Worm (Caenorhabditis elegans) whole organism, L2 larva: ENCODE data around the gene F53F8.3.

Source experiments
- C34F6.9 ChIP-seq: fragments of 150-350 bp; optimal IDR thresholded peaks from 2 replicates; lab custom pipeline; 2014; ENCODE audit warnings: missing biosample characterization, missing genetic modification characterization
- Y55F3AM.14 ChIP-seq: fragments of 200-800 bp; sonication (Bioruptor generic); optimal IDR thresholded peaks from 2 replicates; lab custom pipeline; 2018; ENCODE audit warnings: mild to moderate bottlenecking, missing genetic modification characterization, missing compliant biosample characterization
- alr-1 ChIP-seq: fragments of 150-350 bp; optimal IDR thresholded peaks from 2 replicates; lab custom pipeline; 2014; ENCODE audit warnings: missing biosample characterization, missing genetic modification characterization
- aly-2 ChIP-seq: fragments of 150-350 bp; optimal IDR thresholded peaks from 2 replicates; lab custom pipeline; 2014; ENCODE audit warnings: missing biosample characterization, missing genetic modification characterization
- ama-1 ChIP-seq: fragments of 150-350 bp; optimal IDR thresholded peaks from 2 replicates; lab custom pipeline; 2018; ENCODE audit warnings: inconsistent platforms
- blmp-1 ChIP-seq: sonication (generic microtip); optimal IDR thresholded peaks from 2 replicates; lab custom pipeline; 2017; ENCODE audit warnings: missing genetic modification characterization, mild to moderate bottlenecking, missing compliant biosample characterization, antibody characterized with exemption, moderate library complexity; ENCODE audit not compliant: insufficient read depth
- ceh-82 ChIP-seq: fragments of 150-350 bp; optimal IDR thresholded peaks from 2 replicates; lab custom pipeline; 2014; ENCODE audit warnings: missing biosample characterization, missing genetic modification characterization
- crh-2 ChIP-seq: sonication (generic microtip); optimal IDR thresholded peaks from 2 replicates; lab custom pipeline; 2017; ENCODE audit warnings: missing biosample characterization, missing genetic modification characterization
- dmd-4 ChIP-seq: sonication (generic microtip); optimal IDR thresholded peaks from 2 replicates; lab custom pipeline; 2017; ENCODE audit warnings: missing biosample characterization, missing genetic modification characterization
- egl-27 ChIP-seq: sonication (generic microtip); optimal IDR thresholded peaks from 3 replicates; lab custom pipeline; 2017; ENCODE audit warnings: missing biosample characterization, missing genetic modification reagents, missing genetic modification characterization
- elt-1 ChIP-seq: fragments of 150-350 bp; optimal IDR thresholded peaks from 2 replicates; lab custom pipeline; 2014; ENCODE audit warnings: missing biosample characterization, missing genetic modification characterization
- elt-3 ChIP-seq: sonication (generic microtip); optimal IDR thresholded peaks from 2 replicates; lab custom pipeline; 2017; ENCODE audit warnings: missing biosample characterization, missing genetic modification characterization
- fos-1 ChIP-seq: fragments of 150-350 bp; optimal IDR thresholded peaks from 2 replicates; lab custom pipeline; 2014; ENCODE audit warnings: missing biosample characterization, missing genetic modification characterization
- gmeb-1 ChIP-seq: fragments of 150-350 bp; optimal IDR thresholded peaks from 2 replicates; lab custom pipeline; 2014; ENCODE audit warnings: missing biosample characterization, missing genetic modification characterization
- lin-11 ChIP-seq: fragments of 150-350 bp; sonication (generic microtip); optimal IDR thresholded peaks from 2 replicates; lab custom pipeline; 2014; ENCODE audit warnings: missing biosample characterization, missing genetic modification characterization, inconsistent platforms, mixed read lengths
- lin-39 ChIP-seq: fragments of 150-350 bp; optimal IDR thresholded peaks from 2 replicates; lab custom pipeline; 2014; ENCODE audit warnings: missing biosample characterization, missing genetic modification reagents, missing genetic modification characterization
- lsy-2 ChIP-seq, 2 experiments: fragments of 150-350 bp in 1 of 2; sonication (generic microtip) in 1 of 2; optimal IDR thresholded peaks; 2 replicates each; lab custom pipeline; 2014 to 2017; ENCODE audit warnings: missing biosample characterization in 2 of 2, missing genetic modification characterization in 2 of 2
- mab-5 ChIP-seq: fragments of 150-350 bp; optimal IDR thresholded peaks from 2 replicates; lab custom pipeline; 2014; ENCODE audit warnings: missing biosample characterization, missing genetic modification characterization
- nhr-10 ChIP-seq: sonication (generic microtip); optimal IDR thresholded peaks from 2 replicates; lab custom pipeline; 2017; ENCODE audit warnings: missing biosample characterization, missing genetic modification characterization
- nhr-11 ChIP-seq: fragments of 150-350 bp; optimal IDR thresholded peaks from 2 replicates; lab custom pipeline; 2014; ENCODE audit warnings: missing biosample characterization, missing genetic modification characterization
- nhr-12 ChIP-seq: fragments of 150-350 bp; optimal IDR thresholded peaks from 2 replicates; lab custom pipeline; 2014; ENCODE audit warnings: missing biosample characterization, missing genetic modification characterization
- nhr-129 ChIP-seq: fragments of 150-350 bp; optimal IDR thresholded peaks from 2 replicates; lab custom pipeline; 2014; ENCODE audit warnings: missing biosample characterization, missing genetic modification characterization
- nhr-23 ChIP-seq: fragments of 150-350 bp; optimal IDR thresholded peaks from 2 replicates; lab custom pipeline; 2014; ENCODE audit warnings: missing biosample characterization, missing genetic modification reagents, missing genetic modification characterization
- nhr-25 ChIP-seq: fragments of 150-350 bp; sonication (generic microtip); optimal IDR thresholded peaks from 3 replicates; lab custom pipeline; 2014; ENCODE audit warnings: missing biosample characterization, missing genetic modification characterization
- nhr-77 ChIP-seq: fragments of 150-350 bp; optimal IDR thresholded peaks from 2 replicates; lab custom pipeline; 2014; ENCODE audit warnings: missing biosample characterization, missing genetic modification characterization
- sem-4 ChIP-seq: fragments of 150-350 bp; optimal IDR thresholded peaks from 2 replicates; lab custom pipeline; 2014; ENCODE audit warnings: missing biosample characterization, missing genetic modification reagents, missing genetic modification characterization
- sma-3 ChIP-seq: sonication (generic microtip); optimal IDR thresholded peaks from 2 replicates; lab custom pipeline; 2016; ENCODE audit warnings: missing genetic modification reagents, missing genetic modification characterization, missing compliant biosample characterization
- unc-39 ChIP-seq: fragments of 150-350 bp; optimal IDR thresholded peaks from 2 replicates; lab custom pipeline; 2014; ENCODE audit warnings: missing biosample characterization, missing genetic modification characterization
- ztf-11 ChIP-seq: sonication (generic microtip); optimal IDR thresholded peaks from 2 replicates; lab custom pipeline; 2017; ENCODE audit warnings: missing biosample characterization, missing genetic modification characterization
- ztf-4 ChIP-seq: fragments of 150-350 bp; optimal IDR thresholded peaks from 2 replicates; lab custom pipeline; 2014; ENCODE audit warnings: missing biosample characterization, missing genetic modification characterization

The F53F8.3 gene

DNA sequence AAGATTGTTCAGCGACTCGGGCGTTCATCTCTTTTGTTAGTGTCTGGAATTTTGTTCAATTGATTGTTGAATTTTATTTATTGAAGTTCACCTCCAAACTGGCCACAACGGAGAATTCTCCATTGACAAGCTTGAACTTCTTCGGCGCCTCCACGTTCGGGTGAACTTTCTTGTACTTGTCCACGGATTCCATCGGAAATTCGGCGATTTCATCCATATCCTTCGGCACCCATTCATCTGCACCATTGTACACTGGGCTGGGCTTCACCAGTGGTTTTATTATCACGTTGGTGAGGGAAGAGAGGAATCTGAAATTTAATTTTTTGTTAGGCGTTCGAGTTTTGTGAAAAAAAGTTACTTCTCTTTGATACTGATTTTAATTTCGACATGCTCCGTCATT lies 38.1 kb upstream of the F53F8.3 start:
- TF ChIP-seq blmp-1 (tag; lab: Kevin White, UChicago) (no peak), aly-2 (no peak), gmeb-1 (tag; lab: Kevin White, UChicago) (no peak), alr-1 (tag; lab: Kevin White, UChicago) (no peak), ama-1 (lab: Kevin White, UChicago) (no peak), ztf-4 (tag; lab: Kevin White, UChicago) (no peak), ztf-11 (tag; lab: Kevin White, UChicago) (no peak)

ce11 chrV:20722447-20722846 lies 33.1 kb upstream of the F53F8.3 start:
- TF ChIP-seq crh-2 (tag; lab: Kevin White, UChicago) (no peak), unc-39 (tag; lab: Kevin White, UChicago) (no peak), nhr-11 (tag; lab: Kevin White, UChicago) (no peak), nhr-12 (tag; lab: Kevin White, UChicago) (no peak), sma-3 (GFP tag; lab: Kevin White, UChicago) (no peak), aly-2 (no peak), lin-39 (no peak), ztf-11 (tag; lab: Kevin White, UChicago) (no peak), lin-11 (tag; lab: Kevin White, UChicago) (no peak)

- TF ChIP-seq nhr-77 (tag; lab: Kevin White, UChicago) (no peak), nhr-12 (tag; lab: Kevin White, UChicago) (no peak), egl-27 (no peak), ztf-4 (tag; lab: Kevin White, UChicago) (no peak), lsy-2 (tag; optimal IDR thresholded peaks at IDR 0.05; lab: Kevin White, UChicago) (no peak), mab-5 (tag; lab: Kevin White, UChicago) (no peak), elt-1 (tag; lab: Kevin White, UChicago) (no peak), nhr-10 (tag; lab: Kevin White, UChicago) (no peak), C34F6.9 (no peak), crh-2 (tag; lab: Kevin White, UChicago) (no peak)
- TF ChIP-seq, all 48 proteins: peak for 0
Measured at ce11 chrV:20721934-20722333, 32.6 kb upstream of the F53F8.3 start, which contains the start of gene Y44A6C.2. Y44A6C.2 (plus strand) TSS chrV:20722234.

DNA sequence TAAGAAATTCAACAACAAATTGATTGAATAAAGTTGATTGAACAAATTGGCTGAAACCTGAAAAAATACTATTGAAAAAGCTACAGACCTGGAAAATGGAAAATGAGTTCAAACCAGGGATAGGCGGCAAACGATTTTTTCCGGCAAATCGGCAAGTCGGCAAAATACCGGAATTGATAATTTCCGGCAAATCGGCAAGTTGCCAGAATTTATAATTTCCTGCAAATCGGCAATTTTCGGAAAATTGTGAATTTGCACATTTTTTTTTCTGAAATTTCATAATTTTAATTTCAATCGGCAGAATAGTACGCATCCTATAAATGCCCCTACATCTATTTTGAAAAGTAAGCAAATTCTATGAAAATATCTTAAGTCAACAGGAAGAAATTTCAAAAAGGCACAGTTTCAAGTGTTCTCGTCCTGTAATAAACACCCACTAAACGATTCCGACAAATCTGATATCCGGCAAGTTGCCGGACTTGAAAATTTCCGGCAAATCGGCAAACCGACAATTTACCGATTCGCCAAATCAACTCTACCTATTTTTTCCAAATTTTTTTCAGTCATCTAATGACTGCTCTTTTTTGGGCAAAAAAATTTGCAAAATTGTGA lies 27.6 kb upstream of the F53F8.3 start:
- TF ChIP-seq lsy-2 (tag; optimal IDR thresholded peaks at IDR 0.05; lab: Kevin White, UChicago) (no peak), nhr-129 (tag; lab: Kevin White, UChicago) (no peak), unc-39 (tag; lab: Kevin White, UChicago) (no peak), ama-1 (lab: Kevin White, UChicago) (peak; percentile 12), gmeb-1 (tag; lab: Kevin White, UChicago) (no peak)

- TF ChIP-seq fos-1 (no peak), Y55F3AM.14 (no peak), sma-3 (GFP tag; lab: Kevin White, UChicago) (no peak), blmp-1 (tag; lab: Kevin White, UChicago) (no peak), elt-3 (no peak), mab-5 (tag; lab: Kevin White, UChicago) (no peak), ceh-82 (tag; lab: Kevin White, UChicago) (no peak), sem-4 (tag; lab: Kevin White, UChicago) (peak; percentile 11)
Measured at ce11 chrV:20716267-20716666, 26.9 kb upstream of the F53F8.3 start.

DNA sequence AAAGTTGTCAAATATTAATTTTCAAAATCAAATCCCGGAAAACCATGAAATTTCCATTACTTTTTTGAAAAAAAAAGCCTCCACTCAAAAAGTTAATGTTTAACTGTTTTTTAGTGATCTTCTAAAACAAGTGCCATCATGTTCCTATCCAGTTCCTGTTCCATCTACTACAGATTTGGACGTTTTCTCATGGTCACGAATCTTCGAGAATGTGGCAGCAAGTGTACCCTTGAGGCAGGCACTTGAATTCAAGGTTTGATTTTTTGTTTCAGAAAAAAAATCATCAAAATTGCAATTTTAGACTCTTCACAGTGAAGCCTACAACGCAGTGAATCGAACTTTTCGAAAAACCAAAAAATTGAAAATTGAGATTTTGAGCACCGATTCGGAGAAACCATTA lies 25.2 kb upstream of the F53F8.3 start:
- no peak for TF ChIP-seq alr-1 (tag; lab: Kevin White, UChicago)
- no peak for TF ChIP-seq nhr-23 (tag; lab: Kevin White, UChicago)
- no peak for TF ChIP-seq dmd-4 (tag; lab: Kevin White, UChicago)
- no peak for TF ChIP-seq lin-39
- TF ChIP-seq, all 48 proteins: peak for 0

DNA sequence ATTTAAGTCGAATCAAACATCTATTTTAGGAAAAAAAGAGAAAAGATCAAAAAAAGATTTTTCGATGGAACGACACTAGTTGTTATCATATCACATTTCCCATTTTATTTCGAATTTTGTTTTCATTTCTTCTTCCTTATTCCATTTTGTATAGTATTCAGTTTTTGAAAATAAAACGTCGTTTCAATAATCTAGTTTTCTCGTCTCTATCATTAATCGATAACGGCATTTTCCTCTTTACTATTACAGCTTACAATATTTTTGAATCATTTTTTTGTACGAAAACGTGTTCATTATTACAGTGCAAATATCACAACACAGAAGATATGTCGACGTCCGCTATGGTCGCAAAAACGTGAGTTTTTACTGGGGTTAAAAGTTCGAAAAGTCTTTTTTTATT lies 24.3 kb upstream of the F53F8.3 start, which contains the start of gene Y44A6C.1:
Gene Y44A6C.1, plus strand, starts transcription at position 301 of the 400 bp plus-strand sequence.
- peak; percentile 73 for TF ChIP-seq blmp-1 (tag; lab: Kevin White, UChicago)
- no peak for TF ChIP-seq nhr-25
- no peak for TF ChIP-seq nhr-12 (tag; lab: Kevin White, UChicago)
